Fruit fly (Drosophila melanogaster) whole organism, embryonic: ENCODE data around the gene Tbcd.

Source experiments
- Bdp1 ChIP-seq: fragments of 200-800 bp; sonication (Bioruptor generic); optimal IDR thresholded peaks from 3 replicates; lab custom pipeline; 2016; ENCODE audit warnings: missing biosample characterization, missing genetic modification characterization
- CG10274 ChIP-seq: fragments of 200-800 bp; sonication (Bioruptor generic); optimal IDR thresholded peaks from 3 replicates; lab custom pipeline; 2017; ENCODE audit warnings: missing biosample characterization, mild to moderate bottlenecking, missing genetic modification characterization
- CG15696 ChIP-seq: fragments of 200-800 bp; sonication (Bioruptor generic); optimal IDR thresholded peaks from 2 replicates; lab custom pipeline; 2019; ENCODE audit warnings: missing biosample characterization, mild to moderate bottlenecking, missing genetic modification characterization, moderate library complexity
- CG17359 ChIP-seq: fragments of 200-800 bp; sonication (Bioruptor generic); optimal IDR thresholded peaks from 3 replicates; lab custom pipeline; 2018; ENCODE audit warnings: missing biosample characterization, mild to moderate bottlenecking, missing genetic modification characterization, moderate library complexity
- CG17829 ChIP-seq: fragments of 200-800 bp; optimal IDR thresholded peaks from 2 replicates; lab custom pipeline; 2019; ENCODE audit warnings: missing biosample characterization, mild to moderate bottlenecking, missing genetic modification characterization, moderate library complexity
- CG30020 ChIP-seq: fragments of 200-800 bp; optimal IDR thresholded peaks from 2 replicates; lab custom pipeline; 2019; ENCODE audit warnings: missing biosample characterization, mild to moderate bottlenecking, missing genetic modification characterization, moderate library complexity
- CG31441 ChIP-seq: fragments of 200-800 bp; sonication (Bioruptor generic); IDR thresholded peaks from 2 replicates; pipeline ENCODE4 v1.3.6; 2022; ENCODE audit warnings: missing biosample characterization, missing genetic modification characterization
- CG32532 ChIP-seq: fragments of 200-800 bp; sonication (Bioruptor generic); IDR thresholded peaks from 2 replicates; pipeline ENCODE4 v1.3.6; 2022; ENCODE audit warnings: missing biosample characterization, missing genetic modification characterization
- CG34376 ChIP-seq: fragments of 200-800 bp; sonication (Bioruptor generic); optimal IDR thresholded peaks from 2 replicates; lab custom pipeline; 2018; ENCODE audit warnings: missing biosample characterization, mild to moderate bottlenecking, missing genetic modification characterization
- CG34422 ChIP-seq: fragments of 200-800 bp; sonication (Bioruptor generic); IDR thresholded peaks from 3 replicates; pipeline ENCODE4 v1.3.6; 2022; ENCODE audit warnings: missing biosample characterization, missing genetic modification characterization
- CG3847 ChIP-seq: fragments of 200-800 bp; sonication (Bioruptor generic); IDR thresholded peaks from 2 replicates; pipeline ENCODE4 v1.3.6; 2022; ENCODE audit warnings: missing biosample characterization, missing genetic modification characterization
- CG4617 ChIP-seq: fragments of 200-800 bp; sonication (Bioruptor generic); optimal IDR thresholded peaks from 3 replicates; lab custom pipeline; 2016; ENCODE audit warnings: missing biosample characterization, missing genetic modification characterization, borderline replicate concordance
- CG4854 ChIP-seq: fragments of 200-800 bp; sonication (Bioruptor generic); optimal IDR thresholded peaks from 2 replicates; lab custom pipeline; 2016; ENCODE audit warnings: missing biosample characterization, missing genetic modification characterization, inconsistent platforms
- CG7963 ChIP-seq: fragments of 200-800 bp; sonication (Bioruptor generic); IDR thresholded peaks from 3 replicates; pipeline ENCODE4 v1.3.6; 2022; ENCODE audit warnings: missing biosample characterization, missing genetic modification characterization; ENCODE audit not compliant: partially characterized antibody
- CG8924 ChIP-seq: fragments of 200-800 bp; optimal IDR thresholded peaks from 3 replicates; lab custom pipeline; 2019; ENCODE audit warnings: missing biosample characterization, mild to moderate bottlenecking, missing genetic modification characterization, moderate library complexity
- CG9215 ChIP-seq: fragments of 200-800 bp; sonication (Bioruptor generic); IDR thresholded peaks from 2 replicates; pipeline ENCODE4 v1.3.6; 2022; ENCODE audit warnings: missing biosample characterization, missing genetic modification characterization
- CG9876 ChIP-seq: fragments of 200-800 bp; sonication (Bioruptor generic); optimal IDR thresholded peaks from 2 replicates; lab custom pipeline; 2016; ENCODE audit warnings: missing biosample characterization, missing genetic modification characterization
- D19A ChIP-seq: fragments of 200-800 bp; optimal IDR thresholded peaks from 3 replicates; lab custom pipeline; 2019; ENCODE audit warnings: missing biosample characterization, mild to moderate bottlenecking, missing genetic modification characterization, moderate library complexity
- Deaf1 ChIP-seq: fragments of 200-800 bp; optimal IDR thresholded peaks from 3 replicates; lab custom pipeline; 2019; ENCODE audit warnings: missing biosample characterization, mild to moderate bottlenecking, missing genetic modification characterization, moderate library complexity
- HHEX ChIP-seq: fragments of 200-800 bp; sonication (Bioruptor generic); optimal IDR thresholded peaks from 3 replicates; lab custom pipeline; 2017; ENCODE audit warnings: missing biosample characterization, mild to moderate bottlenecking, missing genetic modification characterization, missing genetic modification reagents
- HLHmδ ChIP-seq: fragments of 200-800 bp; sonication (Bioruptor generic); optimal IDR thresholded peaks from 2 replicates; lab custom pipeline; 2018; ENCODE audit warnings: missing biosample characterization, mild to moderate bottlenecking, missing genetic modification characterization, moderate library complexity
- Hmr ChIP-seq: fragments of 200-800 bp; sonication (Bioruptor generic); optimal IDR thresholded peaks from 3 replicates; lab custom pipeline; 2017; ENCODE audit warnings: mild to moderate bottlenecking, missing biosample characterization, missing genetic modification reagents, missing genetic modification characterization
- Hmx ChIP-seq: fragments of 200-800 bp; sonication (Bioruptor generic); optimal IDR thresholded peaks from 2 replicates; lab custom pipeline; 2016; ENCODE audit warnings: missing biosample characterization, missing genetic modification characterization
- Hr78 ChIP-seq, 2 experiments: fragments of 200-800 bp in 1 of 2; fragments of >200 bp in 1 of 2; sonication (Bioruptor generic) in 1 of 2; optimal IDR thresholded peaks; 2 replicates each; lab custom pipeline; 2017 to 2019; ENCODE audit warnings: missing biosample characterization in 2 of 2, missing genetic modification characterization in 2 of 2, mild to moderate bottlenecking in 1 of 2, moderate library complexity in 1 of 2
- Kr ChIP-seq: fragments of 200-800 bp; sonication (Bioruptor generic); optimal IDR thresholded peaks from 2 replicates; lab custom pipeline; 2017; ENCODE audit warnings: missing biosample characterization, mild to moderate bottlenecking, missing genetic modification characterization
- Lim3 ChIP-seq: fragments of 200-800 bp; sonication (Bioruptor generic); IDR thresholded peaks from 2 replicates; pipeline ENCODE4 v1.3.6; 2022; ENCODE audit warnings: missing biosample characterization, missing genetic modification characterization
- NFAT ChIP-seq: fragments of 200-800 bp; sonication (Bioruptor generic); IDR thresholded peaks from 2 replicates; pipeline ENCODE4 v1.3.6; 2022; ENCODE audit warnings: missing biosample characterization, missing genetic modification characterization
- Nf-YA ChIP-seq: fragments of 200-800 bp; sonication (Bioruptor generic); IDR thresholded peaks from 2 replicates; pipeline ENCODE4 v1.3.6; 2022; ENCODE audit warnings: missing biosample characterization, missing genetic modification characterization
- Nf-YC ChIP-seq: fragments of 200-800 bp; optimal IDR thresholded peaks from 3 replicates; lab custom pipeline; 2019; ENCODE audit warnings: missing biosample characterization, mild to moderate bottlenecking, missing genetic modification characterization, moderate library complexity
- Oaz ChIP-seq: fragments of 200-800 bp; sonication (Bioruptor generic); IDR thresholded peaks from 2 replicates; pipeline ENCODE4 v1.3.6; 2022; ENCODE audit warnings: missing biosample characterization, missing genetic modification characterization
- Spps ChIP-seq: fragments of 200-800 bp; sonication (Bioruptor generic); optimal IDR thresholded peaks from 2 replicates; lab custom pipeline; 2018; ENCODE audit warnings: missing biosample characterization, mild to moderate bottlenecking, missing genetic modification characterization
- TFAM ChIP-seq: fragments of 200-800 bp; sonication (Bioruptor generic); optimal IDR thresholded peaks from 2 replicates; lab custom pipeline; 2017; ENCODE audit warnings: missing biosample characterization, missing genetic modification characterization, inconsistent platforms
- az2 ChIP-seq: fragments of 200-800 bp; sonication (Bioruptor generic); optimal IDR thresholded peaks from 3 replicates; lab custom pipeline; 2016; ENCODE audit warnings: missing biosample characterization, missing genetic modification characterization
- bigmax ChIP-seq: fragments of 200-800 bp; sonication (Bioruptor generic); optimal IDR thresholded peaks from 2 replicates; lab custom pipeline; 2018; ENCODE audit warnings: missing biosample characterization, mild to moderate bottlenecking, missing genetic modification characterization
- chm ChIP-seq: fragments of 200-800 bp; sonication (Bioruptor generic); IDR thresholded peaks from 2 replicates; pipeline ENCODE4 v1.3.6; 2022; ENCODE audit warnings: missing biosample characterization, missing genetic modification characterization
- chn ChIP-seq: fragments of 200-800 bp; sonication (Bioruptor generic); optimal IDR thresholded peaks from 2 replicates; lab custom pipeline; 2016; ENCODE audit warnings: missing biosample characterization, missing genetic modification characterization
- ci ChIP-seq: fragments of 200-800 bp; sonication (Bioruptor generic); IDR thresholded peaks from 3 replicates; pipeline ENCODE4 v1.3.6; 2022; ENCODE audit warnings: missing biosample characterization, missing genetic modification characterization
- eve ChIP-seq, 2 experiments: fragments of >200 bp; optimal IDR thresholded peaks; 2 replicates each; lab custom pipeline; 2017; ENCODE audit warnings: missing biosample characterization in 2 of 2, missing genetic modification characterization in 2 of 2
- fd102C ChIP-seq: fragments of 200-800 bp; sonication (Bioruptor generic); optimal IDR thresholded peaks from 2 replicates; lab custom pipeline; 2018; ENCODE audit warnings: missing biosample characterization, mild to moderate bottlenecking, missing genetic modification characterization, moderate library complexity
- ken ChIP-seq: fragments of 200-800 bp; sonication (Bioruptor generic); IDR thresholded peaks from 3 replicates; pipeline ENCODE4 v1.3.6; 2022; ENCODE audit warnings: missing biosample characterization, missing genetic modification characterization
- lbe ChIP-seq: fragments of 200-800 bp; sonication (Bioruptor generic); optimal IDR thresholded peaks from 2 replicates; lab custom pipeline; 2016; ENCODE audit warnings: missing biosample characterization, mild to moderate bottlenecking, missing genetic modification characterization
- nerfin-1 ChIP-seq: fragments of 200-800 bp; sonication (Bioruptor generic); optimal IDR thresholded peaks from 3 replicates; lab custom pipeline; 2019; ENCODE audit warnings: missing biosample characterization, mild to moderate bottlenecking, missing genetic modification characterization, moderate library complexity
- rib ChIP-seq: fragments of 200-800 bp; sonication (Bioruptor generic); IDR thresholded peaks from 2 replicates; pipeline ENCODE4 v1.3.6; 2022; ENCODE audit warnings: missing biosample characterization, missing genetic modification characterization
- sc ChIP-seq, 3 experiments: fragments of >200 bp in 2 of 3; fragments of 200-800 bp in 1 of 3; sonication (Bioruptor generic) in 1 of 3; optimal IDR thresholded peaks; 2 replicates in 2 of 3; 3 replicates in 1 of 3; lab custom pipeline; 2017; ENCODE audit warnings: mild to moderate bottlenecking in 1 of 3, missing biosample characterization in 1 of 3, missing genetic modification characterization in 1 of 3, missing genetic modification reagents in 1 of 3
- sim ChIP-seq: fragments of 200-800 bp; sonication (Bioruptor generic); IDR thresholded peaks from 2 replicates; pipeline ENCODE4 v1.3.6; 2022; ENCODE audit warnings: missing biosample characterization, missing genetic modification characterization
- sima ChIP-seq: fragments of 200-800 bp; sonication (Bioruptor generic); optimal IDR thresholded peaks from 2 replicates; lab custom pipeline; 2016; ENCODE audit warnings: missing biosample characterization, missing genetic modification characterization
- slbo ChIP-seq: fragments of 200-800 bp; sonication (Bioruptor generic); IDR thresholded peaks from 2 replicates; pipeline ENCODE4 v1.3.6; 2022; ENCODE audit warnings: missing biosample characterization, missing genetic modification characterization
- ssp ChIP-seq: fragments of 200-800 bp; sonication (Bioruptor generic); IDR thresholded peaks from 2 replicates; pipeline ENCODE4 v1.3.6; 2022; ENCODE audit warnings: missing biosample characterization, missing genetic modification characterization
- toy ChIP-seq: fragments of 200-800 bp; sonication (Bioruptor generic); IDR thresholded peaks from 2 replicates; pipeline ENCODE4 v1.3.6; 2022; ENCODE audit warnings: missing biosample characterization, missing genetic modification characterization

The Tbcd gene

dm6 chr2L:2198613-2199432 is 51.5 kb downstream of the Tbcd start (continued):
- TF ChIP-seq CG8924 (tag; lab: Kevin White, UChicago) (peak; percentile 87), Oaz (no peak), CG32532 (GFP tag; lab: Robert Waterston, UW) (no peak), az2 (GFP tag; lab: Kevin White, UChicago) (peak; percentile 87), nerfin-1 (tag; lab: Kevin White, UChicago) (peak; percentile 47), Hmr (GFP tag; lab: Kevin White, UChicago) (peak; percentile 84), CG17829 (peak; percentile 84), HLHmδ (GFP tag; lab: Kevin White, UChicago) (peak; percentile 65), eve (GFP tag; optimal IDR thresholded peaks at IDR 0.05; lab: Kevin White, UChicago) (peak in 1 of 2 experiments; percentile 94), rib (no peak), CG17359 (peak; percentile 90), ci (no peak), Hmx (GFP tag; lab: Kevin White, UChicago) (peak; percentile 55), HHEX (GFP tag; lab: Kevin White, UChicago) (peak; percentile 82), Bdp1 (GFP tag; lab: Kevin White, UChicago) (peak; percentile 71), fd102C (GFP tag; lab: Kevin White, UChicago) (no peak), CG7963 (GFP tag; lab: Robert Waterston, UW) (no peak), CG9876 (peak; percentile 78), Hr78 (GFP tag; optimal IDR thresholded peaks at IDR 0.05; lab: Kevin White, UChicago) (peak in 1 of 2 experiments; percentile 66), ken (GFP tag; lab: Robert Waterston, UW) (no peak), NFAT (GFP tag; lab: Robert Waterston, UW) (no peak), Spps (tag; lab: Kevin White, UChicago) (peak; percentile 82), toy (GFP tag; lab: Robert Waterston, UW) (no peak), CG30020 (peak; percentile 26), D19A (tag; lab: Kevin White, UChicago) (peak; percentile 85), sima (GFP tag; lab: Kevin White, UChicago) (peak; percentile 28), Lim3 (GFP tag; lab: Robert Waterston, UW) (no peak), CG4617 (GFP tag; lab: Kevin White, UChicago) (peak; percentile 57), ssp (GFP tag; lab: Robert Waterston, UW) (no peak), lbe (GFP tag; lab: Kevin White, UChicago) (peak; percentile 97), Kr (GFP tag; lab: Kevin White, UChicago) (no peak), CG15696 (tag; lab: Kevin White, UChicago) (peak; percentile 25), TFAM (GFP tag; lab: Kevin White, UChicago) (peak; percentile 48), Nf-YC (peak; percentile 95), chm (GFP tag; lab: Robert Waterston, UW) (no peak), CG9215 (GFP tag; lab: Robert Waterston, UW) (no peak), Nf-YA (GFP tag; lab: Robert Waterston, UW) (no peak), CG3847 (GFP tag; lab: Robert Waterston, UW) (no peak), sim (no peak), slbo (GFP tag; lab: Robert Waterston, UW) (no peak), sc (optimal IDR thresholded peaks at IDR 0.05; lab: Kevin White, UChicago) (no peak), sc (GFP tag; optimal IDR thresholded peaks at IDR 0.05; lab: Kevin White, UChicago) (peak; percentile 83), CG34422 (GFP tag; lab: Robert Waterston, UW) (no peak), CG4854 (GFP tag; lab: Kevin White, UChicago) (peak; percentile 82), Deaf1 (peak; percentile 89), chn (GFP tag; lab: Kevin White, UChicago) (peak; percentile 82), CG31441 (GFP tag; lab: Robert Waterston, UW) (no peak), bigmax (GFP tag; lab: Kevin White, UChicago) (no peak), CG10274 (peak; percentile 50), CG34376 (GFP tag; lab: Kevin White, UChicago) (peak; percentile 71)
